Worm (Caenorhabditis elegans) whole organism, L4/young adult: ENCODE data around the gene cho-1.

Experiments
- W03F9.2 ChIP-seq: fragments of 150-350 bp; optimal IDR thresholded peaks from 2 replicates; lab custom pipeline; 2014; ENCODE audit warnings: missing biosample characterization, missing genetic modification characterization
- dao-5 ChIP-seq: sonication (generic microtip); optimal IDR thresholded peaks from 2 replicates; lab custom pipeline; 2016; ENCODE audit warnings: missing genotype, missing genetic modification characterization, moderate library complexity, missing compliant biosample characterization
- him-1 ChIP-seq: sonication (generic microtip); optimal IDR thresholded peaks from 2 replicates; lab custom pipeline; 2016; ENCODE audit warnings: missing genotype, missing genetic modification reagents, missing genetic modification characterization, missing compliant biosample characterization

ce11 chrIV:13252211-13252610 is 37.8 kb upstream of the cho-1 start, which contains the start of gene ttr-51:
- TF ChIP-seq dao-5 (tag; lab: Kevin White, UChicago) (no peak), him-1 (no peak), W03F9.2 (tag; lab: Kevin White, UChicago) (no peak)
